Fruit fly (Drosophila melanogaster) whole organism, adult: ENCODE measurements around the gene CG11771.

Experiments
- CG11617 ChIP-seq: fragments of 200-800 bp; sonication (Bioruptor generic); optimal IDR thresholded peaks from 2 replicates; lab custom pipeline; 2017; ENCODE audit warnings: mild to moderate bottlenecking, missing biosample characterization, missing genetic modification reagents, missing genetic modification characterization
- ovo ChIP-seq: fragments of 200-800 bp; sonication (Bioruptor generic); optimal IDR thresholded peaks from 2 replicates; lab custom pipeline; 2016; ENCODE audit warnings: missing biosample characterization, missing genetic modification characterization
- pad ChIP-seq: fragments of 200-800 bp; sonication (Bioruptor generic); optimal IDR thresholded peaks from 3 replicates; lab custom pipeline; 2017; ENCODE audit warnings: missing biosample characterization, missing genetic modification characterization, mild to moderate bottlenecking, moderate library complexity, missing genetic modification reagents
- tj ChIP-seq: fragments of 200-800 bp; sonication (Bioruptor generic); optimal IDR thresholded peaks from 3 replicates; lab custom pipeline; 2017; ENCODE audit warnings: missing biosample characterization, mild to moderate bottlenecking, missing genetic modification characterization, moderate library complexity

CG11771 gene

DNA sequence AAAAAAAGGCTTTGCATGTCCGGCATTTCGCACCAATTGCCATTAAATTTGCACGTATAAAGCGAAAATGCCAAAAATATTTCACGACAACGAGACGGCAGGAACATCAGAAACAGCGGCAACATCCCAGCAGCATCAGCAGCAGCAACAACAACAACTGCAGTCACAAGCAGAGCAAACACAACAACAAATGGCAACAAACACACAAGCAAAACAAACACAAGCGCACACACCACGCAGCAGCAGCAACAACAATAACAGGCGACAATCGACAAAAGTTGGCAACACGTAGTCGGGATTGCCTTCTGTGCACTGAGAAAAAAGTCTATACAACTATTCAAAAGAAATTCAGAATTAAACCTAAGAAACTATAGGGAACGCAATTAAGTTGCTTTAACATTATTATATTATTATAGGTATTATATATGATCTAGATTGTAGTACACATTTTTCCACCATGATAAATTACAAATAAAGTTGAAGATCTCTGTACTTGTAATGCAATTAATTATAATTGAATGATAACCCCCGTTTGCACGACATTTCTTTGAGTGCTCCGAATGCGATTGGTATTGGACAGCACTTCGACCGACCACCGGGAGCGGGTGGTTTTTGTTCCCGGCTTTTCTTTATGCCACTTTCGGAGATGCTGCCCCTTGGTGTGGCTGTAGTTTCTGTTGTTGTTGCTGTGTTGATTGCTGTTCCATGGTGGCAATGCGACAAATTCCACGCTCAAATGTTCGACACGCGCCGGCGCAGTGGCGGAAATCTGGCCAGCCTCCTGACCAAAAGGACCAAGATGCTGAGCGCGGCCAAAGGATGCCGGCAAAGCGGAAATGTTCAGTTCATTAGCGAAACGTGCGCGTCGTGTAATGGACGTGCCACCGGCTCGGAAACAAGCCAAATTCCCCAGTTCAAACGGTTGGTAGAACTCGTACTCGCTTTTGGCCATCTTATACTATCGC is 52.0 kb downstream of the CG11771 start, which contains the start of gene tnc:
TSS of gene tnc (plus strand) at position 848 of the 965 bp plus-strand sequence.
- TF ChIP-seq pad (no peak), tj (GFP tag; lab: Kevin White, UChicago) (no peak), ovo (GFP tag; lab: Kevin White, UChicago) (no peak), CG11617 (GFP tag; lab: Kevin White, UChicago) (no peak)
